Worm (Caenorhabditis elegans) whole organism, midembryonic: ENCODE results near the gene Y46G5A.38.

Experiments
- T22C8.4 ChIP-seq: fragments of 200-800 bp; sonication (Bioruptor generic); IDR thresholded peaks from 2 replicates; pipeline ENCODE4 v1.3.6; 2022; ENCODE audit warnings: missing genetic modification characterization, missing compliant biosample characterization
- tab-1 ChIP-seq: fragments of 200-800 bp; sonication (Bioruptor generic); IDR thresholded peaks from 2 replicates; pipeline ENCODE4 v1.3.6; 2022; ENCODE audit warnings: missing genetic modification characterization, missing compliant biosample characterization

DNA sequence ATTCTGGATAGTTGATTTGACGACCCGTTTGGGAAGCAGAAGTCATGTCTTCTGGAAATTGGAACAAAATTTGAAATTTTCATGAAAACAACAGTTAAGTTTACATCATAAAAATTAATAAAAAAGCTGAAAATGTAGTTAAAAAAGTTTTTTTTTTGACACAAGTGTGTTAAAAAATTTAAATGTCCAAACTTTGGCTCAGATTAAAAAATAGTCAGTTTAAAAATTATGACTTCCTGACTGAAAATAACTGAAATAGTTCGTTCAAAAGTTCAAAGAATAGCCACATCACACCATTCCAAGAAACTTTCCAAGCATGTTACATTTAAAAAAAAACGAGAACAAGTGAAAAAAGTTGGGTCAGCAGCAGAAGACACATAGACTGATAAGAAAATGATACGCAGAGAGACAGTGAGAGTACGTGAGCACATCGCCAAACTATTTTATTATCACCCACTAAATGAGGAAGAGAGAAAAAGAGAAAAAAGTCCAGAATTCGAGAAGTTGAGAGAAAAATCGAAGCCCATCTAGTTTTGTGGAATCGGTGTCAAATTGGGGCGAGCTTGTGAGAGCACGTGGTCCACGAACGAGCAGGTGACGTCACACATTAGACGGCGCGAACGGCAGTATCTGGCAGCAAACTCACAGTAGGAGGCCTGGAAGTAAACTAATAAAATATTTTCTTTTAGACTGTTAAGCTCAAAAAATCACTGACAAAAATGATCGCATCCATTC is 10.3 kb upstream of the Y46G5A.38 start, which contains the start of gene acl-7:
- no peak for TF ChIP-seq tab-1 (GFP tag; lab: Robert Waterston, UW)
- TF ChIP-seq T22C8.4, result no peak
